Worm (Caenorhabditis elegans): ENCODE data around the gene adah-1.

DNA sequence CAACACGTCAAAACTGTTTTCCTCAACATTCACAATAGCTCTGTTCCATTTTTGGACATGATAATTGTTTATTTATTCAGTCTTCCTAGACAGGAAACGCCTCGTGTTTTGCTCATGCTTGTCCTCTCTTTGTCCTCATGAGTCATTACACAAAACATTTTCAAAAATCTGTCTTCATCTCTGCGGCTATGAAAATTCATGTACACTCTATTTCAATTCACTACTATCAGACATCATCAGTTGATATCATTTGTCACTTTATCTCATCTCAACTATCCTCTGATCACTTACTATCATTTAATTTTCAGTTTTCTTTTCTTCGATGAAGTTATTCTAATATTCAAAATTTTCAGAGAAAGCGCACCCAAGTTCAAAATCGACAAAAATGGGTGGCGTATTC, at the start of gene adah-1:
- no peak for TF ChIP-seq ama-1 (optimal IDR thresholded peaks at IDR 0.05)
- TF ChIP-seq nhr-25 (tag; optimal IDR thresholded peaks at IDR 0.05): no peak
- TF ChIP-seq unc-62 (GFP tag; optimal IDR thresholded peaks at IDR 0.05): no peak
- TF ChIP-seq mdl-1 (tag; optimal IDR thresholded peaks at IDR 0.05): no peak
- no peak for TF ChIP-seq lin-13 (GFP tag; optimal IDR thresholded peaks at IDR 0.05)
- no peak for TF ChIP-seq egl-27 (tag; optimal IDR thresholded peaks at IDR 0.05)
- no peak for TF ChIP-seq zag-1 (tag; optimal IDR thresholded peaks at IDR 0.05)
- TF ChIP-seq ztf-11 (tag; optimal IDR thresholded peaks at IDR 0.05): no peak
- TF ChIP-seq elt-3 (tag; optimal IDR thresholded peaks at IDR 0.05): no peak
- TF ChIP-seq dmd-4 (tag; optimal IDR thresholded peaks at IDR 0.05): no peak
- no peak for TF ChIP-seq lin-39 (tag; optimal IDR thresholded peaks at IDR 0.05)
- no peak for TF ChIP-seq skn-1 (tag; optimal IDR thresholded peaks at IDR 0.05)

Data from whole organism, L2 larva.